Fruit fly (Drosophila melanogaster): ENCODE data around the gene Fip1.
A peak's percentile ranks its signal among the peaks of the same experiment; 100 is the strongest.

The Fip1 gene

dm6 chr3R:4468926-4469325 lies 15.9 kb upstream of the Fip1 start:
- TF ChIP-seq woc (GFP tag; optimal IDR thresholded peaks at IDR 0.05) (no peak), N (GFP tag; optimal IDR thresholded peaks at IDR 0.05) (no peak), CrebA (GFP tag; optimal IDR thresholded peaks at IDR 0.05; ENCODE audit: borderline replicate concordance) (no peak), dsf (GFP tag; optimal IDR thresholded peaks at IDR 0.05; ENCODE audit: borderline replicate concordance) (no peak), Hnf4 (GFP tag; optimal IDR thresholded peaks at IDR 0.05) (peak; percentile 72), Myc (optimal IDR thresholded peaks at IDR 0.05) (no peak), CG9705 (GFP tag; optimal IDR thresholded peaks at IDR 0.05) (no peak)

dm6 chr3R:4470695-4471046 lies 14.1 kb upstream of the Fip1 start:
- TF ChIP-seq Mio (GFP tag; optimal IDR thresholded peaks at IDR 0.05) (no peak), Rel (GFP tag; optimal IDR thresholded peaks at IDR 0.05) (no peak), Rel (tag; optimal IDR thresholded peaks at IDR 0.05) (peak; percentile 2)

dm6 chr3R:4471047-4471751 lies 13.6 kb upstream of the Fip1 start:
- no peak for TF ChIP-seq sage (GFP tag; optimal IDR thresholded peaks at IDR 0.05)
- peak; percentile 8 for TF ChIP-seq Sp1 (GFP tag; optimal IDR thresholded peaks at IDR 0.05)
- no peak for TF ChIP-seq Dfd (GFP tag; optimal IDR thresholded peaks at IDR 0.05)
- TF ChIP-seq dl (GFP tag; optimal IDR thresholded peaks at IDR 0.05; ENCODE audit: insufficient read depth in 1 of 2, partially characterized antibody in 2 of 2), result peak in 1 of 2 experiments; percentile 47
- no peak for TF ChIP-seq tai (GFP tag; optimal IDR thresholded peaks at IDR 0.05)
- TF ChIP-seq CG32264 (GFP tag; optimal IDR thresholded peaks at IDR 0.05), result no peak
- no peak for TF ChIP-seq CrebA (GFP tag; optimal IDR thresholded peaks at IDR 0.05; ENCODE audit: borderline replicate concordance)
- no peak for TF ChIP-seq CG9705 (GFP tag; optimal IDR thresholded peaks at IDR 0.05)
- TF ChIP-seq woc (GFP tag; optimal IDR thresholded peaks at IDR 0.05), result no peak
- no peak for TF ChIP-seq pan (optimal IDR thresholded peaks at IDR 0.05)
- TF ChIP-seq N (GFP tag; optimal IDR thresholded peaks at IDR 0.05), result no peak
- no peak for TF ChIP-seq psq (GFP tag; optimal IDR thresholded peaks at IDR 0.05)
- TF ChIP-seq lola (GFP tag; optimal IDR thresholded peaks at IDR 0.05), result no peak
- no peak for TF ChIP-seq jim (GFP tag; optimal IDR thresholded peaks at IDR 0.05)
- TF ChIP-seq foxo (GFP tag; optimal IDR thresholded peaks at IDR 0.05), result peak in 1 of 2 experiments; percentile 29
- no peak for TF ChIP-seq sv (GFP tag; optimal IDR thresholded peaks at IDR 0.05)
- TF ChIP-seq OdsH (GFP tag; optimal IDR thresholded peaks at IDR 0.05), result no peak
- no peak for TF ChIP-seq Hr78 (GFP tag; optimal IDR thresholded peaks at IDR 0.05)
- TF ChIP-seq h (GFP tag; optimal IDR thresholded peaks at IDR 0.05), result peak; percentile 96
- no peak for TF ChIP-seq dsf (GFP tag; optimal IDR thresholded peaks at IDR 0.05; ENCODE audit: borderline replicate concordance)
- no peak for TF ChIP-seq Myc (optimal IDR thresholded peaks at IDR 0.05)
- TF ChIP-seq rgr (GFP tag; optimal IDR thresholded peaks at IDR 0.05), result no peak
- no peak for TF ChIP-seq Mio (GFP tag; optimal IDR thresholded peaks at IDR 0.05)
- TF ChIP-seq br (GFP tag; optimal IDR thresholded peaks at IDR 0.05), result peak; percentile 38
- TF ChIP-seq Abd-B (GFP tag; optimal IDR thresholded peaks at IDR 0.05), result no peak
- peak; percentile 43 for TF ChIP-seq Vsx2 (GFP tag; optimal IDR thresholded peaks at IDR 0.05; ENCODE audit: partially characterized antibody)
- no peak for TF ChIP-seq usp (GFP tag; optimal IDR thresholded peaks at IDR 0.05)
- no peak for TF ChIP-seq dmrt93B (GFP tag; optimal IDR thresholded peaks at IDR 0.05)
- TF ChIP-seq Hr83 (GFP tag; optimal IDR thresholded peaks at IDR 0.05; ENCODE audit: poor library complexity, severe bottlenecking), result peak; percentile 27
- peak; percentile 30 for TF ChIP-seq Hnf4 (GFP tag; optimal IDR thresholded peaks at IDR 0.05)
- no peak for TF ChIP-seq brk (GFP tag; optimal IDR thresholded peaks at IDR 0.05)
- TF ChIP-seq Dif (GFP tag; optimal IDR thresholded peaks at IDR 0.05; ENCODE audit: partially characterized antibody), result no peak
- TF ChIP-seq Rel (GFP tag; optimal IDR thresholded peaks at IDR 0.05), result no peak
- peak; percentile 85 for TF ChIP-seq Rel (tag; optimal IDR thresholded peaks at IDR 0.05)
- no peak for TF ChIP-seq HLH106 (tag; optimal IDR thresholded peaks at IDR 0.05)
- TF ChIP-seq fru (GFP tag; optimal IDR thresholded peaks at IDR 0.05), result peak; percentile 31
- TF ChIP-seq ey (GFP tag; optimal IDR thresholded peaks at IDR 0.05), result no peak
- TF ChIP-seq GATAd (GFP tag; optimal IDR thresholded peaks at IDR 0.05), result no peak
- TF ChIP-seq Jra (GFP tag; optimal IDR thresholded peaks at IDR 0.05), result peak; percentile 61

Data from whole organism, wandering third instar larva.